Fruit fly (Drosophila melanogaster) whole organism, embryonic: ENCODE measurements around the gene RluA-1.

Source experiments
- Awh ChIP-seq: fragments of 200-800 bp; sonication (Bioruptor generic); IDR thresholded peaks from 2 replicates; pipeline ENCODE4, ENCODE4 v1.3.6; 2022; ENCODE audit warnings: missing biosample characterization, missing genetic modification characterization
- B-H1 ChIP-seq: fragments of 200-800 bp; sonication (Bioruptor generic); IDR thresholded peaks from 3 replicates; pipeline ENCODE4 v1.3.6; 2022; ENCODE audit warnings: missing biosample characterization, missing genetic modification characterization
- CG10431 ChIP-seq: fragments of 200-800 bp; sonication (Bioruptor generic); optimal IDR thresholded peaks from 3 replicates; lab custom pipeline; 2018; ENCODE audit warnings: missing biosample characterization, mild to moderate bottlenecking, missing genetic modification characterization
- CG11247 ChIP-seq: fragments of 200-800 bp; sonication (Bioruptor generic); IDR thresholded peaks from 2 replicates; pipeline ENCODE4 v1.3.6; 2022; ENCODE audit warnings: missing biosample characterization, missing genetic modification characterization
- CG12155 ChIP-seq: fragments of 200-800 bp; sonication (Bioruptor generic); optimal IDR thresholded peaks from 3 replicates; lab custom pipeline; 2016; ENCODE audit warnings: missing biosample characterization, missing genetic modification characterization
- CG14710 ChIP-seq: fragments of 200-800 bp; sonication (Bioruptor generic); optimal IDR thresholded peaks from 3 replicates; lab custom pipeline; 2019; ENCODE audit warnings: missing biosample characterization, mild to moderate bottlenecking, missing genetic modification characterization, moderate library complexity
- CG14965 ChIP-seq: fragments of 200-800 bp; sonication (Bioruptor generic); optimal IDR thresholded peaks from 2 replicates; lab custom pipeline; 2016; ENCODE audit warnings: missing biosample characterization, missing genetic modification characterization, borderline replicate concordance
- CG16863 ChIP-seq: fragments of 200-800 bp; sonication (Bioruptor generic); optimal IDR thresholded peaks from 3 replicates; lab custom pipeline; 2016; ENCODE audit warnings: missing biosample characterization, missing genetic modification characterization
- CG30403 ChIP-seq: fragments of 200-800 bp; sonication (Bioruptor generic); optimal IDR thresholded peaks from 3 replicates; lab custom pipeline; 2016; ENCODE audit warnings: missing biosample characterization, missing genetic modification characterization
- CG3281 ChIP-seq: fragments of 200-800 bp; sonication (Bioruptor generic); optimal IDR thresholded peaks from 3 replicates; lab custom pipeline; 2017; ENCODE audit warnings: missing biosample characterization, mild to moderate bottlenecking, missing genetic modification characterization
- CG34224 ChIP-seq: fragments of 200-800 bp; sonication (Bioruptor generic); IDR thresholded peaks from 3 replicates; pipeline ENCODE4 v1.3.6; 2022; ENCODE audit warnings: missing biosample characterization, missing genetic modification characterization; ENCODE audit not compliant: partially characterized antibody
- CG4404 ChIP-seq: fragments of 200-800 bp; sonication (Bioruptor generic); IDR thresholded peaks from 2 replicates; pipeline ENCODE4 v1.3.6; 2022; ENCODE audit warnings: missing biosample characterization, missing genetic modification characterization
- CG5180 ChIP-seq: fragments of 200-800 bp; sonication (Bioruptor generic); optimal IDR thresholded peaks from 3 replicates; lab custom pipeline; 2017; ENCODE audit warnings: missing biosample characterization, missing genetic modification characterization, mild to moderate bottlenecking, moderate library complexity, missing genetic modification reagents
- CG6683 ChIP-seq: fragments of 200-800 bp; sonication (Bioruptor generic); optimal IDR thresholded peaks from 2 replicates; lab custom pipeline; 2017; ENCODE audit warnings: missing biosample characterization, mild to moderate bottlenecking, missing genetic modification characterization, missing genetic modification reagents
- CG7372 ChIP-seq: fragments of 200-800 bp; sonication (Bioruptor generic); IDR thresholded peaks from 2 replicates; pipeline ENCODE4 v1.3.6; 2022; ENCODE audit warnings: missing biosample characterization, missing genetic modification characterization
- CG7745 ChIP-seq: fragments of 200-800 bp; sonication (Bioruptor generic); optimal IDR thresholded peaks from 2 replicates; lab custom pipeline; 2018; ENCODE audit warnings: missing biosample characterization, mild to moderate bottlenecking, missing genetic modification characterization, moderate library complexity
- CG7987 ChIP-seq: fragments of 200-800 bp; sonication (Bioruptor generic); optimal IDR thresholded peaks from 2 replicates; lab custom pipeline; 2018; ENCODE audit warnings: missing biosample characterization, mild to moderate bottlenecking, missing genetic modification characterization, moderate library complexity
- CG8089 ChIP-seq: fragments of 200-800 bp; sonication (Bioruptor generic); optimal IDR thresholded peaks from 3 replicates; lab custom pipeline; 2016; ENCODE audit warnings: missing biosample characterization, missing genetic modification characterization
- CG9797 ChIP-seq: fragments of 200-800 bp; sonication (Bioruptor generic); optimal IDR thresholded peaks from 3 replicates; lab custom pipeline; 2018; ENCODE audit warnings: missing biosample characterization, mild to moderate bottlenecking, missing genetic modification characterization
- CG9817 ChIP-seq: fragments of 200-800 bp; sonication (Bioruptor generic); optimal IDR thresholded peaks from 2 replicates; lab custom pipeline; 2018; ENCODE audit warnings: missing biosample characterization, mild to moderate bottlenecking, missing genetic modification characterization, moderate library complexity
- Chrac-16 ChIP-seq: fragments of 200-800 bp; sonication (Bioruptor generic); optimal IDR thresholded peaks from 3 replicates; lab custom pipeline; 2016; ENCODE audit warnings: missing biosample characterization, missing genetic modification characterization
- D ChIP-seq, 2 experiments: fragments of 200-800 bp in 1 of 2; fragments of >200 bp in 1 of 2; sonication (Bioruptor generic) in 1 of 2; optimal IDR thresholded peaks; 2 replicates in 1 of 2; 3 replicates in 1 of 2; lab custom pipeline; 2017; ENCODE audit warnings: mild to moderate bottlenecking in 1 of 2, missing biosample characterization in 1 of 2, missing genetic modification characterization in 1 of 2, missing genetic modification reagents in 1 of 2
- Dfd ChIP-seq, 2 experiments: fragments of >200 bp; optimal IDR thresholded peaks; 2 replicates each; lab custom pipeline; 2017; ENCODE audit warnings: missing biosample characterization in 2 of 2, missing genetic modification characterization in 2 of 2
- Hr78 ChIP-seq, 2 experiments: fragments of 200-800 bp in 1 of 2; fragments of >200 bp in 1 of 2; sonication (Bioruptor generic) in 1 of 2; optimal IDR thresholded peaks; 2 replicates each; lab custom pipeline; 2017 to 2019; ENCODE audit warnings: missing biosample characterization in 2 of 2, missing genetic modification characterization in 2 of 2, mild to moderate bottlenecking in 1 of 2, moderate library complexity in 1 of 2
- Lhr ChIP-seq: fragments of 200-800 bp; sonication (Bioruptor generic); optimal IDR thresholded peaks from 3 replicates; lab custom pipeline; 2017; ENCODE audit warnings: mild to moderate bottlenecking, missing biosample characterization, missing genetic modification reagents, missing genetic modification characterization
- Oli ChIP-seq: fragments of 200-800 bp; sonication (Bioruptor generic); optimal IDR thresholded peaks from 2 replicates; lab custom pipeline; 2018; ENCODE audit warnings: missing biosample characterization, mild to moderate bottlenecking, missing genetic modification characterization, moderate library complexity
- Opbp ChIP-seq: fragments of 200-800 bp; sonication (Bioruptor generic); IDR thresholded peaks from 3 replicates; pipeline ENCODE4 v1.3.6; 2022; ENCODE audit warnings: missing biosample characterization, missing genetic modification characterization; ENCODE audit not compliant: partially characterized antibody
- Ptx1 ChIP-seq: fragments of 200-800 bp; sonication (Bioruptor generic); IDR thresholded peaks from 2 replicates; pipeline ENCODE4 v1.3.6; 2022; ENCODE audit warnings: missing biosample characterization, missing genetic modification characterization
- abd-A ChIP-seq: fragments of 200-800 bp; sonication (Bioruptor generic); optimal IDR thresholded peaks from 3 replicates; lab custom pipeline; 2019; ENCODE audit warnings: missing biosample characterization, mild to moderate bottlenecking, missing genetic modification characterization, moderate library complexity
- ase ChIP-seq: fragments of 200-800 bp; sonication (Bioruptor generic); IDR thresholded peaks from 3 replicates; pipeline ENCODE4 v1.3.6; 2022; ENCODE audit warnings: missing biosample characterization, missing genetic modification characterization
- cato ChIP-seq: fragments of 200-800 bp; sonication (Bioruptor generic); optimal IDR thresholded peaks from 2 replicates; lab custom pipeline; 2016; ENCODE audit warnings: missing biosample characterization, missing genetic modification characterization, borderline replicate concordance
- crc ChIP-seq: fragments of 200-800 bp; sonication (Bioruptor generic); optimal IDR thresholded peaks from 2 replicates; lab custom pipeline; 2016; ENCODE audit warnings: missing biosample characterization, missing genetic modification characterization
- crol ChIP-seq: fragments of 200-800 bp; sonication (Bioruptor generic); IDR thresholded peaks from 2 replicates; pipeline ENCODE4 v1.3.6; 2022; ENCODE audit warnings: missing biosample characterization, missing genetic modification characterization
- cwo ChIP-seq: fragments of 200-800 bp; sonication (Bioruptor generic); optimal IDR thresholded peaks from 3 replicates; lab custom pipeline; 2017; ENCODE audit warnings: missing biosample characterization, missing genetic modification characterization, mild to moderate bottlenecking, moderate library complexity, missing genetic modification reagents
- da ChIP-seq: fragments of 200-800 bp; sonication (Bioruptor generic); optimal IDR thresholded peaks from 2 replicates; lab custom pipeline; 2016; ENCODE audit warnings: missing biosample characterization, missing genetic modification characterization
- dm ChIP-seq: fragments of 200-800 bp; sonication (Bioruptor generic); optimal IDR thresholded peaks from 3 replicates; lab custom pipeline; 2016; ENCODE audit warnings: missing biosample characterization, missing genetic modification characterization
- dpn ChIP-seq, 2 experiments: fragments of 200-800 bp; sonication (Bioruptor generic); optimal IDR thresholded peaks; 3 replicates each; lab custom pipeline; 2016; ENCODE audit warnings: missing biosample characterization in 2 of 2, missing genetic modification characterization in 2 of 2
- emc ChIP-seq: fragments of 200-800 bp; sonication (Bioruptor generic); optimal IDR thresholded peaks from 2 replicates; lab custom pipeline; 2016; ENCODE audit warnings: missing biosample characterization, missing genetic modification characterization
- ems ChIP-seq: fragments of 200-800 bp; sonication (Bioruptor generic); optimal IDR thresholded peaks from 3 replicates; lab custom pipeline; 2016; ENCODE audit warnings: missing biosample characterization, missing genetic modification characterization
- eyg ChIP-seq: fragments of 200-800 bp; sonication (Bioruptor generic); optimal IDR thresholded peaks from 3 replicates; lab custom pipeline; 2016; ENCODE audit warnings: missing biosample characterization, missing genetic modification characterization
- gfzf ChIP-seq: fragments of 200-800 bp; sonication (Bioruptor generic); optimal IDR thresholded peaks from 2 replicates; lab custom pipeline; 2016; ENCODE audit warnings: missing biosample characterization, mild to moderate bottlenecking, missing genetic modification characterization, moderate library complexity
- her ChIP-seq: fragments of 200-800 bp; sonication (Bioruptor generic); optimal IDR thresholded peaks from 2 replicates; lab custom pipeline; 2016; ENCODE audit warnings: missing biosample characterization, missing genetic modification characterization
- jumu ChIP-seq: fragments of 200-800 bp; sonication (Bioruptor generic); optimal IDR thresholded peaks from 3 replicates; lab custom pipeline; 2016; ENCODE audit warnings: missing biosample characterization, missing genetic modification characterization
- pb ChIP-seq: fragments of 200-800 bp; sonication (Bioruptor generic); optimal IDR thresholded peaks from 3 replicates; lab custom pipeline; 2016; ENCODE audit warnings: missing biosample characterization, missing genetic modification characterization
- pnt ChIP-seq: fragments of 200-800 bp; sonication (Bioruptor generic); optimal IDR thresholded peaks from 3 replicates; lab custom pipeline; 2016; ENCODE audit warnings: missing biosample characterization, missing genetic modification characterization
- pzg ChIP-seq: fragments of 200-800 bp; sonication (Bioruptor generic); optimal IDR thresholded peaks from 3 replicates; lab custom pipeline; 2018; ENCODE audit warnings: missing biosample characterization, mild to moderate bottlenecking, missing genetic modification characterization, moderate library complexity
- shn ChIP-seq: fragments of 200-800 bp; sonication (Bioruptor generic); optimal IDR thresholded peaks from 3 replicates; lab custom pipeline; 2016; ENCODE audit warnings: missing biosample characterization, missing genetic modification characterization
- sqz ChIP-seq: fragments of 200-800 bp; sonication (Bioruptor generic); optimal IDR thresholded peaks from 3 replicates; lab custom pipeline; 2018; ENCODE audit warnings: missing biosample characterization, mild to moderate bottlenecking, missing genetic modification characterization
- sr ChIP-seq: fragments of 200-800 bp; sonication (Bioruptor generic); IDR thresholded peaks from 3 replicates; pipeline ENCODE4 v1.3.6; 2022; ENCODE audit warnings: missing biosample characterization, missing genetic modification characterization
- tup ChIP-seq: fragments of 200-800 bp; sonication (Bioruptor generic); optimal IDR thresholded peaks from 2 replicates; lab custom pipeline; 2016; ENCODE audit warnings: missing biosample characterization, mild to moderate bottlenecking, missing genetic modification characterization, moderate library complexity
- zfh1 ChIP-seq: fragments of 200-800 bp; sonication (Bioruptor generic); IDR thresholded peaks from 3 replicates; pipeline ENCODE4 v1.3.6; 2022; ENCODE audit warnings: missing biosample characterization, missing genetic modification characterization

RluA-1 gene

DNA sequence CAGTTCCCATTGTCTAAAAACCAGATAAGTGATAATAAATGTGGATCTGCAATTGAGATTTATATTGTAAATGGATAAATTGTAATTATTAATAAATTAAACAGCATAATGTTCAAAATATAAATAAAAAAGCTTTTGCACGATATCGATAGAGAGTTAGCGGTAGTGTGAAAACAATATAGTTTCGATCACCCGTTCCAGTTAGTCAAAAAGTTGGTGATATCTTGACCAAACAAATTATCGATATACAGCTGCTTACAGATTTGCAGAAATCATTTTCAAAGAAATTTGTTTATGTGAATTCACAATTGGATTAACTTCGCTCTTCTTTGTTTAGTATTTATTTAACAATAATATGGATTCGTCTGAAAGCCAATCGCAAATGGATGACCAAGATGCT, 35.0 kb downstream of the RluA-1 start, which contains the start of gene Nse4:
Gene Nse4 (plus strand): TSS at position 267 of the 400 bp plus-strand sequence.
- TF ChIP-seq ems (GFP tag; lab: Kevin White, UChicago) (no peak), CG14965 (GFP tag; lab: Kevin White, UChicago) (no peak), CG4404 (GFP tag; lab: Robert Waterston, UW) (no peak), crol (GFP tag; lab: Robert Waterston, UW) (no peak), abd-A (tag; lab: Kevin White, UChicago) (no peak), crc (GFP tag; lab: Kevin White, UChicago) (no peak), pnt (no peak), dm (GFP tag; lab: Kevin White, UChicago) (no peak), CG7987 (GFP tag; lab: Kevin White, UChicago) (no peak), sqz (GFP tag; lab: Kevin White, UChicago) (no peak), CG7372 (GFP tag; lab: Robert Waterston, UW) (no peak), gfzf (GFP tag; lab: Kevin White, UChicago) (no peak), Lhr (GFP tag; lab: Kevin White, UChicago) (no peak), emc (no peak), CG6683 (GFP tag; lab: Kevin White, UChicago) (no peak), Opbp (GFP tag; lab: Robert Waterston, UW) (peak; percentile 77; the same call in 2 of the 3 replicates), CG9797 (GFP tag; lab: Kevin White, UChicago) (no peak), dpn (GFP tag; optimal IDR thresholded peaks at IDR 0.05; lab: Kevin White, UChicago) (no peak), jumu (no peak), CG7745 (tag; lab: Kevin White, UChicago) (no peak), CG3281 (GFP tag; lab: Kevin White, UChicago) (no peak), tup (GFP tag; lab: Kevin White, UChicago) (no peak), CG14710 (tag; lab: Kevin White, UChicago) (peak; percentile 34), CG10431 (no peak), CG5180 (no peak), cwo (GFP tag; lab: Kevin White, UChicago) (no peak), Chrac-16 (GFP tag; lab: Kevin White, UChicago) (no peak), Hr78 (GFP tag; optimal IDR thresholded peaks at IDR 0.05; lab: Kevin White, UChicago) (no peak), Awh (GFP tag; lab: Robert Waterston, UW) (no peak), CG16863 (no peak), zfh1 (no peak), Dfd (GFP tag; optimal IDR thresholded peaks at IDR 0.05; lab: Kevin White, UChicago) (no peak), Ptx1 (GFP tag; lab: Robert Waterston, UW) (no peak), CG12155 (GFP tag; lab: Kevin White, UChicago) (no peak), shn (GFP tag; lab: Kevin White, UChicago) (no peak), Oli (tag; lab: Kevin White, UChicago) (no peak), da (GFP tag; lab: Kevin White, UChicago) (no peak), B-H1 (GFP tag; lab: Robert Waterston, UW) (no peak), CG9817 (tag; lab: Kevin White, UChicago) (no peak), her (no peak), ase (GFP tag; lab: Robert Waterston, UW) (no peak), eyg (no peak), sr (GFP tag; lab: Robert Waterston, UW) (no peak), pzg (GFP tag; lab: Kevin White, UChicago) (peak; percentile 61), CG30403 (GFP tag; lab: Kevin White, UChicago) (no peak), pb (no peak), D (optimal IDR thresholded peaks at IDR 0.05; lab: Kevin White, UChicago) (no peak), D (GFP tag; optimal IDR thresholded peaks at IDR 0.05; lab: Kevin White, UChicago) (no peak), cato (GFP tag; lab: Kevin White, UChicago) (no peak), CG11247 (GFP tag; lab: Robert Waterston, UW) (no peak), CG8089 (GFP tag; lab: Kevin White, UChicago) (no peak), CG34224 (GFP tag; lab: Robert Waterston, UW) (peak; percentile 93)
